Worm (Caenorhabditis elegans): ENCODE results near the gene denn-4.
A peak's percentile ranks its signal among the peaks of the same experiment; 100 is the strongest.

Gene denn-4

ce11 chrIV:1953132-1953629 is 29.4 kb downstream of the denn-4 start, which contains the start of gene F52C12.2 (continued):
- TF ChIP-seq unc-62 (GFP tag; optimal IDR thresholded peaks at IDR 0.05 in 1 of 2) = peak in 1 of 2 experiments; percentile 39
- TF ChIP-seq unc-62 (tag; optimal IDR thresholded peaks at IDR 0.05) = no peak
- TF ChIP-seq madf-9 (GFP tag; conservative IDR thresholded peaks at IDR 0.05) = no peak
- no peak for TF ChIP-seq ztf-7 (tag; optimal IDR thresholded peaks at IDR 0.05)
- TF ChIP-seq snpc-4 (tag; optimal IDR thresholded peaks at IDR 0.05) = no peak
- peak; percentile 37 for TF ChIP-seq mes-2 (tag; optimal IDR thresholded peaks at IDR 0.05; ENCODE audit: poor library complexity, severe bottlenecking)
- TF ChIP-seq spr-3 (GFP tag; optimal IDR thresholded peaks at IDR 0.05) = no peak
- TF ChIP-seq php-3 (GFP tag; IDR thresholded peaks at IDR 0.05) = no peak
- TF ChIP-seq cey-2 (tag; optimal IDR thresholded peaks at IDR 0.05; ENCODE audit: borderline replicate concordance, insufficient read depth) = no peak
- no peak for TF ChIP-seq nhr-41 (GFP tag; IDR thresholded peaks at IDR 0.05)
- TF ChIP-seq hlh-11 (tag; optimal IDR thresholded peaks at IDR 0.05) = no peak
- TF ChIP-seq ces-1 (GFP tag; optimal IDR thresholded peaks at IDR 0.05) = no peak
- TF ChIP-seq ceh-28 (tag; optimal IDR thresholded peaks at IDR 0.05) = no peak
- peak in 1 of 2 experiments; percentile 58 for TF ChIP-seq lsy-2 (tag; optimal IDR thresholded peaks at IDR 0.05)
- TF ChIP-seq nhr-77 (tag; optimal IDR thresholded peaks at IDR 0.05) = no peak
- no peak for TF ChIP-seq egl-27 (tag; optimal IDR thresholded peaks at IDR 0.05)
- no peak for TF ChIP-seq dmd-6 (GFP tag; IDR thresholded peaks at IDR 0.05)
- no peak for TF ChIP-seq ceh-20 (GFP tag; IDR thresholded peaks at IDR 0.05)
- no peak for TF ChIP-seq dmd-8 (GFP tag; IDR thresholded peaks at IDR 0.05)
- no peak for TF ChIP-seq gei-8 (GFP tag; optimal IDR thresholded peaks at IDR 0.05)
- peak; percentile 8 for TF ChIP-seq duxl-1 (tag; optimal IDR thresholded peaks at IDR 0.05; ENCODE audit: poor library complexity)
- no peak for TF ChIP-seq mxl-3 (GFP tag; optimal IDR thresholded peaks at IDR 0.05)
- TF ChIP-seq nhr-6 (tag; optimal IDR thresholded peaks at IDR 0.05) = no peak
- TF ChIP-seq lin-39 (tag; optimal IDR thresholded peaks at IDR 0.05) = no peak
- TF ChIP-seq zfp-2 (tag; optimal IDR thresholded peaks at IDR 0.05) = no peak
- no peak for TF ChIP-seq zfp-3 (GFP tag; conservative IDR thresholded peaks at IDR 0.05)
- TF ChIP-seq F37D6.2 (tag; optimal IDR thresholded peaks at IDR 0.05) = no peak
- no peak for TF ChIP-seq nhr-102 (tag; optimal IDR thresholded peaks at IDR 0.05)
- TF ChIP-seq lin-29 (GFP tag; IDR thresholded peaks at IDR 0.05) = no peak
- peak; percentile 53 for TF ChIP-seq aha-1 (tag)
- no peak for TF ChIP-seq dmd-9 (GFP tag; IDR thresholded peaks at IDR 0.05)
- TF ChIP-seq Y75B8A.6 (GFP tag; IDR thresholded peaks at IDR 0.05) = no peak
- TF ChIP-seq zip-11 (GFP tag; IDR thresholded peaks at IDR 0.05) = no peak
- TF ChIP-seq F10B5.3 (tag; optimal IDR thresholded peaks at IDR 0.05) = no peak
- TF ChIP-seq R02D3.7 (tag; optimal IDR thresholded peaks at IDR 0.05) = no peak
- TF ChIP-seq nhr-111 (GFP tag; optimal IDR thresholded peaks at IDR 0.05) = no peak
- no peak for TF ChIP-seq egl-43 (GFP tag; IDR thresholded peaks at IDR 0.05)
- TF ChIP-seq mep-1 (tag; optimal IDR thresholded peaks at IDR 0.05) = peak; percentile 20
- TF ChIP-seq lim-7 (GFP tag; IDR thresholded peaks at IDR 0.05) = no peak
- TF ChIP-seq nhr-237 (tag; optimal IDR thresholded peaks at IDR 0.05) = no peak
- TF ChIP-seq skn-1 (tag; optimal IDR thresholded peaks at IDR 0.05) = no peak
- TF ChIP-seq vab-7 (GFP tag; IDR thresholded peaks at IDR 0.05) = no peak
- no peak for TF ChIP-seq hif-1 (tag; optimal IDR thresholded peaks at IDR 0.05)
- TF ChIP-seq nhr-76 (tag; optimal IDR thresholded peaks at IDR 0.05) = no peak
- TF ChIP-seq nhr-28 (tag; optimal IDR thresholded peaks at IDR 0.05) = no peak
- no peak for TF ChIP-seq mxl-2 (GFP tag; conservative IDR thresholded peaks at IDR 0.05)
- no peak for TF ChIP-seq ceh-82 (tag; optimal IDR thresholded peaks at IDR 0.05)
- TF ChIP-seq zag-1 (tag; optimal IDR thresholded peaks at IDR 0.05) = no peak
- TF ChIP-seq Y105C5A.15 (GFP tag; IDR thresholded peaks at IDR 0.05) = no peak
- peak; percentile 82 for TF ChIP-seq dpl-1 (GFP tag; optimal IDR thresholded peaks at IDR 0.05)
- TF ChIP-seq ZK337.2 (GFP tag; IDR thresholded peaks at IDR 0.05) = no peak
- TF ChIP-seq nhr-11 (tag; optimal IDR thresholded peaks at IDR 0.05) = no peak
- TF ChIP-seq attf-4 (tag; optimal IDR thresholded peaks at IDR 0.05) = no peak
